Worm (Caenorhabditis elegans) whole organism, L4 larva: ENCODE results near the gene W03G11.4.

Experiments used
- F49E8.2 ChIP-seq: sonication (generic microtip); optimal IDR thresholded peaks from 2 replicates; lab custom pipeline; 2016; ENCODE audit warnings: missing compliant biosample characterization, mild to moderate bottlenecking, missing genetic modification characterization, borderline replicate concordance
- R02D3.7 ChIP-seq: fragments of 150-350 bp; sonication (generic microtip); optimal IDR thresholded peaks from 3 replicates; lab custom pipeline; 2014; ENCODE audit warnings: missing biosample characterization, missing genetic modification characterization
- Y5F2A.4 ChIP-seq: fragments of 200-800 bp; sonication (Bioruptor generic); optimal IDR thresholded peaks from 2 replicates; lab custom pipeline; 2018; ENCODE audit warnings: mild to moderate bottlenecking, missing genetic modification characterization, missing compliant biosample characterization
- attf-4 ChIP-seq: sonication (generic microtip); optimal IDR thresholded peaks from 3 replicates; lab custom pipeline; 2017; ENCODE audit warnings: missing biosample characterization, missing genetic modification characterization
- ceh-32 ChIP-seq: sonication (generic microtip); optimal IDR thresholded peaks from 2 replicates; lab custom pipeline; 2016; ENCODE audit warnings: mild to moderate bottlenecking, missing genetic modification characterization, missing compliant biosample characterization; ENCODE audit not compliant: poor library complexity
- daf-8 ChIP-seq: fragments of 200-800 bp; sonication (Bioruptor generic); IDR thresholded peaks from 2 replicates; pipeline ENCODE4 v1.3.6; 2022; ENCODE audit warnings: missing genetic modification characterization, missing compliant biosample characterization
- dve-1 ChIP-seq: sonication (generic microtip); optimal IDR thresholded peaks from 2 replicates; lab custom pipeline; 2017; ENCODE audit warnings: antibody characterized with exemption, mild to moderate bottlenecking, missing genetic modification characterization, missing compliant biosample characterization; ENCODE audit not compliant: insufficient read depth
- egl-27 ChIP-seq: sonication (generic microtip); optimal IDR thresholded peaks from 3 replicates; lab custom pipeline; 2017; ENCODE audit warnings: missing biosample characterization, missing genetic modification reagents, missing genetic modification characterization
- fos-1 ChIP-seq: fragments of 150-350 bp; optimal IDR thresholded peaks from 2 replicates; lab custom pipeline; 2014; ENCODE audit warnings: missing biosample characterization, missing genetic modification characterization
- gei-8 ChIP-seq: fragments of 200-800 bp; sonication (Bioruptor generic); optimal IDR thresholded peaks from 2 replicates; lab custom pipeline; 2018; ENCODE audit warnings: mild to moderate bottlenecking, missing genetic modification characterization, missing compliant biosample characterization
- hlh-30 ChIP-seq: sonication (generic microtip); optimal IDR thresholded peaks from 2 replicates; lab custom pipeline; 2017; ENCODE audit warnings: antibody characterized with exemption, mild to moderate bottlenecking, missing genetic modification characterization, missing compliant biosample characterization; ENCODE audit not compliant: insufficient read depth
- mxl-3 ChIP-seq: fragments of 200-800 bp; sonication (Bioruptor generic); optimal IDR thresholded peaks from 2 replicates; lab custom pipeline; 2018; ENCODE audit warnings: mild to moderate bottlenecking, missing genetic modification characterization, missing compliant biosample characterization
- nhr-102 ChIP-seq: sonication (generic microtip); optimal IDR thresholded peaks from 2 replicates; lab custom pipeline; 2016; ENCODE audit warnings: mild to moderate bottlenecking, missing genetic modification characterization, moderate library complexity, missing compliant biosample characterization
- nhr-111 ChIP-seq: fragments of 200-800 bp; sonication (Bioruptor generic); optimal IDR thresholded peaks from 2 replicates; lab custom pipeline; 2018; ENCODE audit warnings: mild to moderate bottlenecking, missing genetic modification characterization, missing compliant biosample characterization
- nhr-41 ChIP-seq: fragments of 200-800 bp; sonication (Bioruptor generic); IDR thresholded peaks from 2 replicates; pipeline ENCODE4 v1.3.6; 2022; ENCODE audit warnings: missing genetic modification reagents, missing genetic modification characterization, missing compliant biosample characterization
- pqm-1 ChIP-seq: sonication (generic microtip); optimal IDR thresholded peaks from 2 replicates; lab custom pipeline; 2017; ENCODE audit warnings: missing biosample characterization, missing genetic modification characterization
- snpc-1.2 ChIP-seq: fragments of 200-800 bp; sonication (Bioruptor generic); IDR thresholded peaks from 2 replicates; pipeline ENCODE4 v1.3.6; 2022; ENCODE audit warnings: missing genetic modification reagents, missing genetic modification characterization, missing compliant biosample characterization
- zag-1 ChIP-seq: fragments of 150-350 bp; optimal IDR thresholded peaks from 2 replicates; lab custom pipeline; 2014; ENCODE audit warnings: missing biosample characterization, missing genetic modification characterization
- zfp-3 ChIP-seq: fragments of 200-800 bp; sonication (Bioruptor generic); conservative IDR thresholded peaks from 2 replicates; pipeline ENCODE4 v1.3.6; 2022; ENCODE audit warnings: missing genetic modification reagents, missing genetic modification characterization, missing compliant biosample characterization
- zip-2 ChIP-seq: fragments of 150-350 bp; optimal IDR thresholded peaks from 2 replicates; lab custom pipeline; 2014; ENCODE audit warnings: missing biosample characterization, missing genetic modification characterization

Gene W03G11.4

DNA sequence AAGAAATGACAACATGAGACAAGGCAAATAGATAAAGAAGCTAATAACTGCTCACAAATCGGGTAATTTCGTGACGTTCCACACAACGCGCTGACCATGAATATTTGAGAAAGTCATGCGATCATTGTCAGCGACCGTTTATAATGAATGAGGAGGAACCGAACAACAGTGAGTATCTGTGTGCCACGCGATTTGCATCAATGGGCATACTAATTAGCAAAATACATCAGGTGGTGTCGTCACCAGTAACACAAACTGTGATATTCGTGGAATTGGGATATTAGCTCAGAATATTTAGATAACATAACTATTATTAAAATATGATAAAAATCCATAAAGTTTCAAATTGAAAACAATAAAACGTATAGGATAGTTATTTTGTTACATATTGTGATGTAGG is 58.3 kb downstream of the W03G11.4 start:
- TF ChIP-seq R02D3.7: no peak
- no peak for TF ChIP-seq hlh-30 (tag; lab: Kevin White, UChicago)
- no peak for TF ChIP-seq dve-1

DNA sequence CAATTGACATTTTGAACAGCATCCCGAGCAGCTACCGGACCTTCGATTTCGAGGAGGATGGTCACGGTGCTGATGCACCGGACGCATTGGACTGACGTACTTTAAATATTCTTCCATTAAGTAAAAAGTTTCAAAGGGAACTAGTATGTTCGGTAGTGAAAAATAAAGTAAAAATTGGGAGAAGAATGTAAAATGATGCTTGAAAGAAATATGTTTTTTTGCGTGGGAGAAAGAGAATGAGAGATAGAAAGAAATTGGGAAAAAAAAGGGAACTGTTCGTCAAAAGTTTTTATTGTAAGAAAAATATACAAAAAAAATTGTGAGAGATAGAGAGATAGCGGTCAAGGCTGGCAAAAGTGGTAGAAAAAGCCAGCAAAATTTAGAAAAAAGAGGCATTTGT is 59.0 kb downstream of the W03G11.4 start, which contains the start of gene tsp-20:
TSS of gene tsp-20 (minus strand) at position 101 of the 400 bp plus-strand sequence.
- TF ChIP-seq daf-8 (GFP tag; lab: Robert Waterston, UW) (no peak), nhr-41 (GFP tag; lab: Robert Waterston, UW) (no peak), mxl-3 (GFP tag; lab: Kevin White, UChicago) (no peak), attf-4 (tag; lab: Kevin White, UChicago) (no peak), nhr-102 (tag; lab: Kevin White, UChicago) (no peak), egl-27 (tag; lab: Kevin White, UChicago) (no peak), pqm-1 (no peak), zfp-3 (GFP tag; lab: Robert Waterston, UW) (no peak), fos-1 (tag; lab: Kevin White, UChicago) (no peak), gei-8 (GFP tag; lab: Kevin White, UChicago) (no peak), zip-2 (tag; lab: Kevin White, UChicago) (no peak), nhr-111 (GFP tag; lab: Kevin White, UChicago) (no peak), ceh-32 (tag; lab: Kevin White, UChicago) (no peak), F49E8.2 (tag; lab: Kevin White, UChicago) (no peak), Y5F2A.4 (GFP tag; lab: Kevin White, UChicago) (no peak), zag-1 (no peak), snpc-1.2 (GFP tag; lab: Robert Waterston, UW) (no peak)
- TF ChIP-seq, all 104 proteins: peak for 0
